Fruit fly (Drosophila melanogaster): ENCODE measurements around the gene CG33062.

- TF ChIP-seq fd96Ca (GFP tag; IDR thresholded peaks at IDR 0.05) (no peak), CG17806 (tag; optimal IDR thresholded peaks at IDR 0.05) (no peak), rn (GFP tag; IDR thresholded peaks at IDR 0.05) (no peak), EcR (GFP tag; optimal IDR thresholded peaks at IDR 0.05) (no peak), CG34367 (tag; optimal IDR thresholded peaks at IDR 0.05) (no peak), CG8301 (tag; optimal IDR thresholded peaks at IDR 0.05) (no peak), gl (tag; optimal IDR thresholded peaks at IDR 0.05) (no peak), CG9948 (tag; optimal IDR thresholded peaks at IDR 0.05) (no peak), Pif1A (GFP tag; optimal IDR thresholded peaks at IDR 0.05) (no peak), CG10348 (GFP tag; IDR thresholded peaks at IDR 0.05) (no peak), CG15710 (tag; optimal IDR thresholded peaks at IDR 0.05) (no peak), D1 (tag; optimal IDR thresholded peaks at IDR 0.05) (no peak), Snoo (tag; optimal IDR thresholded peaks at IDR 0.05) (no peak), CG14655 (GFP tag; optimal IDR thresholded peaks at IDR 0.05) (no peak)
These were observed 48.7 kb upstream of the CG33062 start for dm6 chr3L:19494954-19495353.

Measured in whole organism, pupa.